Worm (Caenorhabditis elegans): ENCODE measurements around the gene srv-2.
A peak's percentile ranks its signal among the peaks of the same experiment; 100 is the strongest.

DNA sequence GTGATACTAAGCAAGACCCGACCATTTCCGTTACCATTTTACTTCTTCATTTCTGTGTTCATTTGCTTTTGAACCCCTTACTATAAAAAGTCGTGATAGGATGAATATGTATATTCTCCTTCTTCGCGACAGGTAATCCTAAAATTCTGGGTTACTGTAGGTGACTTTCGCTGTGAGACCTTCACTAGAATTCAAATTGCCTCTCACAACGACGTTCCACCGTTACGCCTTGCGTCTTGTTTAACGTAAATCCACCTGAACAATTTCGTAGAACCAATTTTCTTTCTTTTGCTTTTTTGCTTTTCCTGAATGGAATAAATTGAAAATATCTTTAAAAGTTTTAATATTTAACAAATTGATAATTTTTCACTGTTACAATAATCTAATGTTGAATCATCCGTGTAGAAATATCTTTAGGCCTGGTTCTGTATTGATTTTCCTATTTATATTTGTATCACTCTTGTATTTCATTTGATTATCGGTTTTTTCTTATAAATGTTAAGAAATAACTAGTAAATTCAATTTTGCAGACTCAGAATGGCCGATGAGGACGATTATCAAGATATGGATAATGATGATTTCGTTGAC, 23.1 kb downstream of the srv-2 start, which contains the start of gene rpb-6:
- TF ChIP-seq Y116A8C.19 (tag; optimal IDR thresholded peaks at IDR 0.05; ENCODE audit: borderline replicate concordance), result no peak
- no peak for TF ChIP-seq nhr-28 (tag; optimal IDR thresholded peaks at IDR 0.05)
- no peak for TF ChIP-seq ama-1 (optimal IDR thresholded peaks at IDR 0.05)
- TF ChIP-seq lsy-2 (tag; optimal IDR thresholded peaks at IDR 0.05), result peak; percentile 52 to 86
- no peak for TF ChIP-seq zag-1 (tag; optimal IDR thresholded peaks at IDR 0.05)
